Worm (Caenorhabditis elegans) whole organism, L2 larva: Measurements from ENCODE around the gene srh-134.
"Not testable (repeated sequence)": the region's sequence is repeated elsewhere in the genome, so short reads cannot be mapped to it uniquely, and the experiment has no call there.

ENCODE experiments used
- C34F6.9 ChIP-seq: fragments of 150-350 bp; optimal IDR thresholded peaks from 2 replicates; lab custom pipeline; 2014; ENCODE audit warnings: missing biosample characterization, missing genetic modification characterization
- F13H6.1 ChIP-seq: sonication (generic microtip); optimal IDR thresholded peaks from 2 replicates; lab custom pipeline; 2016; ENCODE audit warnings: missing genetic modification characterization, missing compliant biosample characterization
- Y55F3AM.14 ChIP-seq: fragments of 200-800 bp; sonication (Bioruptor generic); optimal IDR thresholded peaks from 2 replicates; lab custom pipeline; 2018; ENCODE audit warnings: mild to moderate bottlenecking, missing genetic modification characterization, missing compliant biosample characterization
- blmp-1 ChIP-seq: sonication (generic microtip); optimal IDR thresholded peaks from 2 replicates; lab custom pipeline; 2017; ENCODE audit warnings: missing genetic modification characterization, mild to moderate bottlenecking, missing compliant biosample characterization, antibody characterized with exemption, moderate library complexity; ENCODE audit not compliant: insufficient read depth
- ceh-82 ChIP-seq: fragments of 150-350 bp; optimal IDR thresholded peaks from 2 replicates; lab custom pipeline; 2014; ENCODE audit warnings: missing biosample characterization, missing genetic modification characterization
- dmd-4 ChIP-seq: sonication (generic microtip); optimal IDR thresholded peaks from 2 replicates; lab custom pipeline; 2017; ENCODE audit warnings: missing biosample characterization, missing genetic modification characterization
- elt-1 ChIP-seq: fragments of 150-350 bp; optimal IDR thresholded peaks from 2 replicates; lab custom pipeline; 2014; ENCODE audit warnings: missing biosample characterization, missing genetic modification characterization
- elt-3 ChIP-seq: sonication (generic microtip); optimal IDR thresholded peaks from 2 replicates; lab custom pipeline; 2017; ENCODE audit warnings: missing biosample characterization, missing genetic modification characterization
- gmeb-1 ChIP-seq: fragments of 150-350 bp; optimal IDR thresholded peaks from 2 replicates; lab custom pipeline; 2014; ENCODE audit warnings: missing biosample characterization, missing genetic modification characterization
- lin-13 ChIP-seq: fragments of 150-350 bp; optimal IDR thresholded peaks from 2 replicates; lab custom pipeline; 2014; ENCODE audit warnings: missing biosample characterization, missing genetic modification reagents, missing genetic modification characterization
- lsy-2 ChIP-seq, 2 experiments: fragments of 150-350 bp in 1 of 2; sonication (generic microtip) in 1 of 2; optimal IDR thresholded peaks; 2 replicates each; lab custom pipeline; 2014 to 2017; ENCODE audit warnings: missing biosample characterization in 2 of 2, missing genetic modification characterization in 2 of 2
- mab-5 ChIP-seq: fragments of 150-350 bp; optimal IDR thresholded peaks from 2 replicates; lab custom pipeline; 2014; ENCODE audit warnings: missing biosample characterization, missing genetic modification characterization
- mbf-1 ChIP-seq: sonication (generic microtip); optimal IDR thresholded peaks from 2 replicates; lab custom pipeline; 2017; ENCODE audit warnings: missing biosample characterization, missing genetic modification characterization
- nhr-11 ChIP-seq: fragments of 150-350 bp; optimal IDR thresholded peaks from 2 replicates; lab custom pipeline; 2014; ENCODE audit warnings: missing biosample characterization, missing genetic modification characterization
- nhr-12 ChIP-seq: fragments of 150-350 bp; optimal IDR thresholded peaks from 2 replicates; lab custom pipeline; 2014; ENCODE audit warnings: missing biosample characterization, missing genetic modification characterization
- nhr-129 ChIP-seq: fragments of 150-350 bp; optimal IDR thresholded peaks from 2 replicates; lab custom pipeline; 2014; ENCODE audit warnings: missing biosample characterization, missing genetic modification characterization
- nhr-21 ChIP-seq: fragments of 150-350 bp; optimal IDR thresholded peaks from 2 replicates; lab custom pipeline; 2014; ENCODE audit warnings: missing biosample characterization, missing genetic modification characterization
- nhr-25 ChIP-seq: fragments of 150-350 bp; sonication (generic microtip); optimal IDR thresholded peaks from 3 replicates; lab custom pipeline; 2014; ENCODE audit warnings: missing biosample characterization, missing genetic modification characterization
- nhr-6 ChIP-seq: fragments of 150-350 bp; optimal IDR thresholded peaks from 2 replicates; lab custom pipeline; 2014; ENCODE audit warnings: missing biosample characterization, missing genetic modification characterization
- nhr-77 ChIP-seq: fragments of 150-350 bp; optimal IDR thresholded peaks from 2 replicates; lab custom pipeline; 2014; ENCODE audit warnings: missing biosample characterization, missing genetic modification characterization
- sem-4 ChIP-seq: fragments of 150-350 bp; optimal IDR thresholded peaks from 2 replicates; lab custom pipeline; 2014; ENCODE audit warnings: missing biosample characterization, missing genetic modification reagents, missing genetic modification characterization
- skn-1 ChIP-seq: sonication (generic microtip); optimal IDR thresholded peaks from 2 replicates; lab custom pipeline; 2017; ENCODE audit warnings: missing biosample characterization, missing genetic modification characterization
- sma-3 ChIP-seq: sonication (generic microtip); optimal IDR thresholded peaks from 2 replicates; lab custom pipeline; 2016; ENCODE audit warnings: missing genetic modification reagents, missing genetic modification characterization, missing compliant biosample characterization
- sma-9 ChIP-seq, 2 experiments: fragments of 150-350 bp in 1 of 2; sonication (generic microtip) in 1 of 2; optimal IDR thresholded peaks; 2 replicates each; lab custom pipeline; 2014 to 2016; ENCODE audit warnings: missing genetic modification characterization in 2 of 2, mild to moderate bottlenecking in 1 of 2, missing biosample characterization in 1 of 2, missing compliant biosample characterization in 1 of 2, missing genetic modification reagents in 1 of 2, moderate library complexity in 1 of 2
- snpc-4 ChIP-seq: fragments of 150-350 bp; optimal IDR thresholded peaks from 2 replicates; lab custom pipeline; 2014; ENCODE audit warnings: missing biosample characterization, missing genetic modification characterization
- unc-55 ChIP-seq: fragments of 150-350 bp; sonication (generic microtip); optimal IDR thresholded peaks from 3 replicates; lab custom pipeline; 2014; ENCODE audit warnings: missing biosample characterization, missing genetic modification reagents, missing genetic modification characterization
- unc-62 ChIP-seq: fragments of 150-350 bp; optimal IDR thresholded peaks from 2 replicates; lab custom pipeline; 2014; ENCODE audit warnings: missing biosample characterization, missing genetic modification reagents, missing genetic modification characterization
- zag-1 ChIP-seq: fragments of 150-350 bp; optimal IDR thresholded peaks from 2 replicates; lab custom pipeline; 2014; ENCODE audit warnings: missing biosample characterization, missing genetic modification characterization
- ztf-4 ChIP-seq: fragments of 150-350 bp; optimal IDR thresholded peaks from 2 replicates; lab custom pipeline; 2014; ENCODE audit warnings: missing biosample characterization, missing genetic modification characterization

Gene srh-134

ce11 chrV:18017226-18017625 is at the start of gene srh-134:
Gene srh-134, minus strand, starts transcription at chrV:18017326.
- TF ChIP-seq lin-13 (no peak), unc-55 (GFP tag; lab: Kevin White, UChicago) (no peak), nhr-21 (tag; lab: Kevin White, UChicago) (no peak), F13H6.1 (tag; lab: Kevin White, UChicago) (no peak), mab-5 (tag; lab: Kevin White, UChicago) (no peak), blmp-1 (tag; lab: Kevin White, UChicago) (no peak), ceh-82 (tag; lab: Kevin White, UChicago) (no peak), snpc-4 (no peak), elt-1 (tag; lab: Kevin White, UChicago) (no peak)
- TF ChIP-seq, all 48 proteins: peak for 0

ce11 chrV:18066257-18066783 is 49.2 kb upstream of the srh-134 start, which contains the start of gene Y59A8B.8:
Gene Y59A8B.8, minus strand, starts transcription at chrV:18066307.
- TF ChIP-seq elt-3 (tag; lab: Kevin White, UChicago) = no peak
- TF ChIP-seq sma-3 (GFP tag; lab: Kevin White, UChicago) = no peak
- TF ChIP-seq sem-4 = no peak
- TF ChIP-seq nhr-11 (tag; lab: Kevin White, UChicago) = no peak
- no peak for TF ChIP-seq unc-62 (GFP tag; lab: Kevin White, UChicago)
- no peak for TF ChIP-seq dmd-4 (tag; lab: Kevin White, UChicago)
- no peak for TF ChIP-seq nhr-77

ce11 chrV:18055297-18056019 is 38.3 kb upstream of the srh-134 start, which contains the start of the genes Y59A8B.25 and ebp-3:
Gene Y59A8B.25, minus strand, starts transcription at chrV:18055397.
Gene ebp-3, plus strand, starts transcription at chrV:18055969.
- not testable (repeated sequence) for TF ChIP-seq lsy-2 (tag; optimal IDR thresholded peaks at IDR 0.05; lab: Kevin White, UChicago); gmeb-1 (tag; lab: Kevin White, UChicago); Y55F3AM.14 (GFP tag; lab: Kevin White, UChicago)

ce11 chrV:18043271-18043670 is 26.1 kb upstream of the srh-134 start, which contains the start of gene ebp-1:
Gene ebp-1, plus strand, starts transcription at chrV:18043571.
- TF ChIP-seq nhr-77 (no peak), lsy-2 (tag; optimal IDR thresholded peaks at IDR 0.05; lab: Kevin White, UChicago) (no peak), nhr-25 (no peak)

DNA sequence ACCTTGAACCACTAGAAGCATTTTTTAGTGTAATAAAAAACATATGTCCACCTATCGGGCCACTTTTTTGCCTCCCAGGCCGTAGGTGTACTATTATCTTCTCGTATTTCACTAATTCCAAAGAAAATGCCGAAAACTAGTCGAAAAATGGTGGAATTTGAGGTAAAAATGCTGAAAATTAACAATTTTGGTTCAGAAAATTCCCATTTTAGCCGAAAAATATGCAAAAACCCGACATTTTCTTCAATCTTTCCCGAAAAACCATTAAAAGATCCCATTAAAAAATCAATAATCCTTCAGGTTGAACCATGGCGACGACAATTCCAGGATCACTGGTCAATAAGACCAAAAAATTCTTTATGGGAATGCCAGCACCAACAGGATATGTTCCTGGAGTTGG is 5.1 kb upstream of the srh-134 start, which contains the start of gene prp-6:
prp-6 (plus strand) TSS at position 301 of the 400 bp plus-strand sequence.
- TF ChIP-seq snpc-4 = no peak
- no peak for TF ChIP-seq ztf-4 (tag; lab: Kevin White, UChicago)
- no peak for TF ChIP-seq skn-1 (tag; lab: Kevin White, UChicago)
- no peak for TF ChIP-seq sma-9 (GFP tag; optimal IDR thresholded peaks at IDR 0.05; lab: Kevin White, UChicago)
- no peak for TF ChIP-seq sma-9 (tag; optimal IDR thresholded peaks at IDR 0.05; lab: Kevin White, UChicago)
- TF ChIP-seq unc-62 (GFP tag; lab: Kevin White, UChicago) = no peak
- TF ChIP-seq nhr-6 (tag; lab: Kevin White, UChicago) = no peak
- no peak for TF ChIP-seq mbf-1 (tag; lab: Kevin White, UChicago)
- TF ChIP-seq zag-1 (tag; lab: Kevin White, UChicago) = no peak
- TF ChIP-seq elt-3 (tag; lab: Kevin White, UChicago) = no peak

DNA sequence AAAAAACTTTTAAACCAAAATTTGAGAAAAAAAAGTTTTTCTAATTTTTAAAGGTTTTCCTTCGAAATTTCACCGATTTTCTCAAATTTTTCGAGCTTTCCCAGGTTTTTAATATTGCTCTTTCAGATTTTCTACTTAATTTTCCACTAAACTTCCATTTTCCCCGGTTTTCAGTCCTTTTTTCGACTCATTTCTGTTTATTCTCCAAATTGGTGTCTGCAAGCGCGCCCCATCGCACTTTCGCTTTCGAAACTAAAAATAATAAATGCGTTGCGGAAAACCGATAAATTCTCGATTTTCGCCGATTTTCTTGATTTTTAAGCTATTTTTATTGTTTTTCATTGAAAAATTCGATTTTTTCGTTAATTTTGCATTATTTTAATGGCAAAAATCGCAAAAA is 4.3 kb upstream of the srh-134 start:
- TF ChIP-seq C34F6.9 (tag; lab: Kevin White, UChicago) = peak; percentile 40
- TF ChIP-seq blmp-1 (tag; lab: Kevin White, UChicago) = peak; percentile 2
- TF ChIP-seq nhr-129 (tag; lab: Kevin White, UChicago) = no peak
- no peak for TF ChIP-seq nhr-12 (tag; lab: Kevin White, UChicago)
- no peak for TF ChIP-seq lin-13
